Worm (Caenorhabditis elegans) whole organism, mixed stage, embryonic: ENCODE results near the gene hda-6.

Experiments
- M03D4.4 ChIP-seq: sonication (generic microtip); optimal IDR thresholded peaks from 2 replicates; lab custom pipeline; 2017; ENCODE audit warnings: mild to moderate bottlenecking, missing genetic modification characterization, missing compliant biosample characterization
- bed-3 ChIP-seq: fragments of 200-800 bp; sonication (Bioruptor generic); optimal IDR thresholded peaks from 3 replicates; lab custom pipeline; 2018; ENCODE audit warnings: mild to moderate bottlenecking, missing genetic modification characterization, moderate library complexity, missing compliant biosample characterization
- blmp-1 ChIP-seq: fragments of 150-350 bp; optimal IDR thresholded peaks from 2 replicates; lab custom pipeline; 2014; ENCODE audit warnings: missing biosample characterization, missing genetic modification characterization
- ceh-39 ChIP-seq: fragments of 150-350 bp; optimal IDR thresholded peaks from 2 replicates; lab custom pipeline; 2014; ENCODE audit warnings: missing biosample characterization, missing genetic modification characterization
- ceh-43 ChIP-seq: fragments of 200-800 bp; sonication (Bioruptor generic); optimal IDR thresholded peaks from 2 replicates; lab custom pipeline; 2018; ENCODE audit warnings: mild to moderate bottlenecking, missing genetic modification characterization, moderate library complexity, missing compliant biosample characterization
- ceh-83 ChIP-seq: fragments of 200-800 bp; sonication (Bioruptor generic); optimal IDR thresholded peaks from 2 replicates; lab custom pipeline; 2018; ENCODE audit warnings: mild to moderate bottlenecking, missing genetic modification characterization, missing compliant biosample characterization
- ces-1 ChIP-seq: fragments of 150-350 bp; optimal IDR thresholded peaks from 2 replicates; lab custom pipeline; 2014; ENCODE audit warnings: missing biosample characterization, missing genetic modification reagents, missing genetic modification characterization
- cnd-1 ChIP-seq: fragments of 200-800 bp; sonication (Bioruptor generic); optimal IDR thresholded peaks from 2 replicates; lab custom pipeline; 2018; ENCODE audit warnings: mild to moderate bottlenecking, missing genetic modification characterization, missing compliant biosample characterization
- drap-1 ChIP-seq: fragments of 200-800 bp; sonication (Bioruptor generic); optimal IDR thresholded peaks from 3 replicates; lab custom pipeline; 2018; ENCODE audit warnings: mild to moderate bottlenecking, missing genetic modification characterization, missing compliant biosample characterization
- elt-1 ChIP-seq: sonication (generic microtip); optimal IDR thresholded peaks from 2 replicates; lab custom pipeline; 2017; ENCODE audit warnings: missing genetic modification characterization, mild to moderate bottlenecking, missing compliant biosample characterization, antibody characterized with exemption, moderate library complexity, borderline replicate concordance; ENCODE audit not compliant: insufficient read depth
- elt-3 ChIP-seq: fragments of 150-350 bp; optimal IDR thresholded peaks from 2 replicates; lab custom pipeline; 2014; ENCODE audit warnings: missing biosample characterization, missing genetic modification characterization
- flh-1 ChIP-seq: fragments of 200-800 bp; sonication (Bioruptor generic); optimal IDR thresholded peaks from 2 replicates; lab custom pipeline; 2018; ENCODE audit warnings: mild to moderate bottlenecking, missing genetic modification characterization, moderate library complexity, missing compliant biosample characterization
- ham-2 ChIP-seq: fragments of 200-800 bp; sonication (Bioruptor generic); optimal IDR thresholded peaks from 2 replicates; lab custom pipeline; 2018; ENCODE audit warnings: mild to moderate bottlenecking, missing genetic modification characterization, missing compliant biosample characterization
- hlh-1 ChIP-seq: fragments of 150-350 bp; optimal IDR thresholded peaks from 2 replicates; lab custom pipeline; 2014; ENCODE audit warnings: missing biosample characterization, missing genetic modification reagents, missing genetic modification characterization
- lin-13 ChIP-seq: fragments of 150-350 bp; optimal IDR thresholded peaks from 2 replicates; lab custom pipeline; 2014; ENCODE audit warnings: missing biosample characterization, missing genetic modification characterization
- lin-32 ChIP-seq: fragments of 200-800 bp; sonication (Bioruptor generic); optimal IDR thresholded peaks from 2 replicates; lab custom pipeline; 2018; ENCODE audit warnings: mild to moderate bottlenecking, missing genetic modification characterization, missing compliant biosample characterization
- lsy-2 ChIP-seq: fragments of 150-350 bp; optimal IDR thresholded peaks from 2 replicates; lab custom pipeline; 2014; ENCODE audit warnings: missing biosample characterization, missing genetic modification characterization
- mab-5 ChIP-seq: fragments of 150-350 bp; optimal IDR thresholded peaks from 2 replicates; lab custom pipeline; 2014; ENCODE audit warnings: missing biosample characterization, missing genetic modification characterization
- mep-1 ChIP-seq: fragments of 150-350 bp; optimal IDR thresholded peaks from 2 replicates; lab custom pipeline; 2017; ENCODE audit warnings: missing biosample characterization, missing genetic modification reagents, missing genetic modification characterization, inconsistent platforms
- mls-2 ChIP-seq: sonication (generic microtip); optimal IDR thresholded peaks from 2 replicates; lab custom pipeline; 2016; ENCODE audit warnings: mild to moderate bottlenecking, missing genetic modification characterization, moderate library complexity, missing compliant biosample characterization
- nhr-12 ChIP-seq: fragments of 150-350 bp; optimal IDR thresholded peaks from 2 replicates; lab custom pipeline; 2014; ENCODE audit warnings: missing biosample characterization, missing genetic modification characterization
- nhr-2 ChIP-seq: fragments of 150-350 bp; optimal IDR thresholded peaks from 2 replicates; lab custom pipeline; 2014; ENCODE audit warnings: missing biosample characterization, missing genetic modification characterization
- nhr-237 ChIP-seq: fragments of 150-350 bp; optimal IDR thresholded peaks from 2 replicates; lab custom pipeline; 2014; ENCODE audit warnings: missing biosample characterization, missing genetic modification characterization
- nhr-28 ChIP-seq: fragments of 150-350 bp; optimal IDR thresholded peaks from 2 replicates; lab custom pipeline; 2014; ENCODE audit warnings: missing biosample characterization, missing genetic modification characterization
- nhr-76 ChIP-seq: sonication (generic microtip); optimal IDR thresholded peaks from 2 replicates; lab custom pipeline; 2017; ENCODE audit warnings: missing biosample characterization, missing genetic modification characterization
- pha-4 ChIP-seq: fragments of 150-350 bp; optimal IDR thresholded peaks from 2 replicates; lab custom pipeline; 2018; ENCODE audit warnings: missing biosample characterization, missing genetic modification reagents, missing genetic modification characterization
- sem-2 ChIP-seq: fragments of 200-800 bp; sonication (Bioruptor generic); optimal IDR thresholded peaks from 2 replicates; lab custom pipeline; 2018; ENCODE audit warnings: mild to moderate bottlenecking, missing genetic modification characterization, missing compliant biosample characterization
- snpc-4 ChIP-seq: fragments of 150-350 bp; optimal IDR thresholded peaks from 2 replicates; lab custom pipeline; 2014; ENCODE audit warnings: missing biosample characterization, missing genetic modification characterization
- sptf-1 ChIP-seq: sonication (generic microtip); optimal IDR thresholded peaks from 2 replicates; lab custom pipeline; 2017; ENCODE audit warnings: mild to moderate bottlenecking, missing genetic modification characterization, moderate library complexity, missing compliant biosample characterization
- tbx-8 ChIP-seq: fragments of 200-800 bp; sonication (Bioruptor generic); optimal IDR thresholded peaks from 2 replicates; lab custom pipeline; 2018; ENCODE audit warnings: mild to moderate bottlenecking, missing genetic modification characterization, moderate library complexity, missing compliant biosample characterization
- unc-120 ChIP-seq: sonication (generic microtip); optimal IDR thresholded peaks from 2 replicates; lab custom pipeline; 2017; ENCODE audit warnings: missing genetic modification characterization, missing compliant biosample characterization; ENCODE audit not compliant: poor library complexity, severe bottlenecking
- unc-39 ChIP-seq: fragments of 150-350 bp; optimal IDR thresholded peaks from 2 replicates; lab custom pipeline; 2014; ENCODE audit warnings: missing biosample characterization, missing genetic modification characterization
- unc-62 ChIP-seq: fragments of 150-350 bp; optimal IDR thresholded peaks from 2 replicates; lab custom pipeline; 2014; ENCODE audit warnings: missing biosample characterization, missing genetic modification reagents, missing genetic modification characterization
- zip-8 ChIP-seq: fragments of 150-350 bp; optimal IDR thresholded peaks from 2 replicates; lab custom pipeline; 2014; ENCODE audit warnings: missing biosample characterization, missing genetic modification characterization
- ztf-11 ChIP-seq: fragments of 150-350 bp; optimal IDR thresholded peaks from 2 replicates; lab custom pipeline; 2014; ENCODE audit warnings: missing biosample characterization, missing genetic modification characterization

Gene hda-6

ce11 chrIV:5400609-5401008 lies 36.5 kb upstream of the hda-6 start, which contains the start of gene ZK616.1:
Gene ZK616.1, plus strand, starts transcription at chrIV:5400909.
- TF ChIP-seq ceh-83 (GFP tag; lab: Kevin White, UChicago) (no peak), mls-2 (tag; lab: Kevin White, UChicago) (no peak), elt-1 (tag; lab: Kevin White, UChicago) (no peak), sptf-1 (tag; lab: Kevin White, UChicago) (no peak), nhr-2 (no peak), snpc-4 (tag; lab: Kevin White, UChicago) (no peak), nhr-28 (no peak)

ce11 chrIV:5397539-5397938 lies 33.4 kb upstream of the hda-6 start, which contains the start of gene ZK616.2:
Gene ZK616.2, plus strand, starts transcription at chrIV:5397839.
- no peak for TF ChIP-seq ztf-11 (tag; lab: Kevin White, UChicago)
- TF ChIP-seq hlh-1: no peak
- TF ChIP-seq elt-3 (tag; lab: Kevin White, UChicago): no peak
- TF ChIP-seq ceh-39 (tag; lab: Kevin White, UChicago): no peak
- TF ChIP-seq lsy-2 (tag; lab: Kevin White, UChicago): no peak
- no peak for TF ChIP-seq nhr-2

- TF ChIP-seq unc-39 (tag; lab: Kevin White, UChicago): no peak
- TF ChIP-seq mls-2 (tag; lab: Kevin White, UChicago): no peak
- no peak for TF ChIP-seq pha-4 (tag; lab: Kevin White, UChicago)
- no peak for TF ChIP-seq M03D4.4
- no peak for TF ChIP-seq mep-1 (tag; lab: Kevin White, UChicago)
- TF ChIP-seq sptf-1 (tag; lab: Kevin White, UChicago): no peak
- no peak for TF ChIP-seq ceh-83 (GFP tag; lab: Kevin White, UChicago)
- no peak for TF ChIP-seq ceh-39 (tag; lab: Kevin White, UChicago)
- TF ChIP-seq ces-1 (GFP tag; lab: Kevin White, UChicago): no peak
- no peak for TF ChIP-seq lin-13 (tag; lab: Kevin White, UChicago)
- TF ChIP-seq nhr-12 (tag; lab: Kevin White, UChicago): no peak
- no peak for TF ChIP-seq bed-3 (GFP tag; lab: Kevin White, UChicago)
- no peak for TF ChIP-seq flh-1 (GFP tag; lab: Kevin White, UChicago)
- no peak for TF ChIP-seq hlh-1
- no peak for TF ChIP-seq nhr-28
- no peak for TF ChIP-seq elt-3 (tag; lab: Kevin White, UChicago)
- TF ChIP-seq ham-2 (GFP tag; lab: Kevin White, UChicago): no peak
Observed at ce11 chrIV:5396769-5397168, 32.7 kb upstream of the hda-6 start, which contains the start of gene ZK616.3. Gene ZK616.3, plus strand, starts transcription at chrIV:5397069.

- no peak for TF ChIP-seq drap-1 (GFP tag; lab: Kevin White, UChicago)
- no peak for TF ChIP-seq elt-3 (tag; lab: Kevin White, UChicago)
- no peak for TF ChIP-seq nhr-2
- peak; percentile 49 for TF ChIP-seq ceh-39 (tag; lab: Kevin White, UChicago)
- TF ChIP-seq sptf-1 (tag; lab: Kevin White, UChicago): no peak
- TF ChIP-seq hlh-1: peak; percentile 28
- peak; percentile 14 for TF ChIP-seq cnd-1 (tag; lab: Kevin White, UChicago)
- no peak for TF ChIP-seq sem-2 (GFP tag; lab: Kevin White, UChicago)
- no peak for TF ChIP-seq unc-120 (tag; lab: Kevin White, UChicago)
- TF ChIP-seq lsy-2 (tag; lab: Kevin White, UChicago): peak; percentile 65
- TF ChIP-seq nhr-28: no peak
- TF ChIP-seq ces-1 (GFP tag; lab: Kevin White, UChicago): peak; percentile 60
- no peak for TF ChIP-seq ceh-43 (GFP tag; lab: Kevin White, UChicago)
- TF ChIP-seq nhr-12 (tag; lab: Kevin White, UChicago): no peak
- TF ChIP-seq lin-32: no peak
- TF ChIP-seq ham-2 (GFP tag; lab: Kevin White, UChicago): no peak
- TF ChIP-seq unc-39 (tag; lab: Kevin White, UChicago): no peak
- no peak for TF ChIP-seq nhr-237 (tag; lab: Kevin White, UChicago)
- TF ChIP-seq mab-5 (tag; lab: Kevin White, UChicago): no peak
- TF ChIP-seq nhr-76 (tag; lab: Kevin White, UChicago): no peak
- no peak for TF ChIP-seq flh-1 (GFP tag; lab: Kevin White, UChicago)
- no peak for TF ChIP-seq ztf-11 (tag; lab: Kevin White, UChicago)
- TF ChIP-seq mls-2 (tag; lab: Kevin White, UChicago): no peak
- TF ChIP-seq unc-62: no peak
- TF ChIP-seq M03D4.4: no peak
- TF ChIP-seq tbx-8 (GFP tag; lab: Kevin White, UChicago): no peak
- no peak for TF ChIP-seq ceh-83 (GFP tag; lab: Kevin White, UChicago)
- no peak for TF ChIP-seq zip-8 (tag; lab: Kevin White, UChicago)
- no peak for TF ChIP-seq blmp-1 (tag; lab: Kevin White, UChicago)
- peak; percentile 88 for TF ChIP-seq lin-13 (tag; lab: Kevin White, UChicago)
- no peak for TF ChIP-seq elt-1 (tag; lab: Kevin White, UChicago)
- no peak for TF ChIP-seq bed-3 (GFP tag; lab: Kevin White, UChicago)
- peak; percentile 39 for TF ChIP-seq mep-1 (tag; lab: Kevin White, UChicago)
- TF ChIP-seq snpc-4 (tag; lab: Kevin White, UChicago): no peak
- peak; percentile 58 for TF ChIP-seq pha-4 (tag; lab: Kevin White, UChicago)
Observed at ce11 chrIV:5394687-5395086, 30.6 kb upstream of the hda-6 start, which contains the start of the genes perm-3 and swsn-6. Gene perm-3, minus strand, starts transcription at chrIV:5394804. Gene swsn-6, plus strand, starts transcription at chrIV:5395033.
